ENCODE assay signal across 1 fruit fly cellular context in the genomic region with DNA sequence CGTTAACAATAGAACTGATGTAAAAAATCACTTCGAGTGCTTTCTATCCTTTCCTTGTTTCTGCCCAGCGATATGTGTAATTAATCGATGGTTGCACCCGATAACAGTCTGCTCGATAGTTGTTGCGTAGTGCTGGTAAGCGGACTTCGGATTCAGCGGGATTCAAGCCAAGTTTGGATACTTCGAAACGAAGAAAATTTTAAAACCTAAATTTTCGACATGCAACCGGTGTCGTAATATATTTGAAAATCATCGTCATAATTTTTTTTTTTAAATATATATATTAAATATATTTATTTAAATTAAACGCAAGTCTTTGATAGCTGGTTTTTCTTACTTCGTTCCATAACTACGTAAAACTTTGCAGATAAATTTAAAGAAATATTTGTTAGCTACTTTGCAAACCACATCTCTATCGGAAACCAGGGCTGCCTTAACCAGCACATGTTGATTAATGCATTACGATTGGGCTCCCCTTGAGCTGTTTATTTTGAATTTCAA.
A peak's percentile ranks its signal among the peaks of the same experiment; 100 is the strongest.
TF ChIP-seq lines count a peak whose summit lies in the region.

Gene UbcE2M (minus strand): TSS at position 209 of the 501 bp plus-strand sequence.
Gene Dhps (plus strand): TSS at position 429 of the 501 bp plus-strand sequence.

TF ChIP-seq in whole organism, embryonic, 481 proteins besides CTCF, POLR2A, EP300 and RAD21 (continued from another document and continues in another):
- peak; percentile 75 for TF ChIP-seq Dll (GFP tag; IDR thresholded peaks at IDR 0.05; lab: Robert Waterston, UW; ENCODE audit: partially characterized antibody)
- peak; percentile 62; the same call in 1 of the 2 replicates for TF ChIP-seq klu (GFP tag; IDR thresholded peaks at IDR 0.05; lab: Robert Waterston, UW)
- TF ChIP-seq sna (GFP tag; IDR thresholded peaks at IDR 0.05; lab: Robert Waterston, UW; ENCODE audit: partially characterized antibody), result peak; percentile 60
- peak; percentile 59 for TF ChIP-seq CG13123 (GFP tag; optimal IDR thresholded peaks at IDR 0.05; lab: Kevin White, UChicago)
- peak; percentile 37; the same call in 1 of the 2 replicates for TF ChIP-seq vvl (GFP tag; IDR thresholded peaks at IDR 0.05; lab: Robert Waterston, UW)
- no peak for TF ChIP-seq bigmax (GFP tag; optimal IDR thresholded peaks at IDR 0.05; lab: Kevin White, UChicago)
- TF ChIP-seq fd102C (GFP tag; optimal IDR thresholded peaks at IDR 0.05; lab: Kevin White, UChicago), result no peak
- TF ChIP-seq CG14441 (GFP tag; IDR thresholded peaks at IDR 0.05; lab: Robert Waterston, UW), result peak; percentile 63; the same call in 1 of the 2 replicates
- TF ChIP-seq CG30403 (GFP tag; optimal IDR thresholded peaks at IDR 0.05; lab: Kevin White, UChicago), result peak; percentile 81
- peak; percentile 81 for TF ChIP-seq stwl (tag; optimal IDR thresholded peaks at IDR 0.05; lab: Kevin White, UChicago)
- peak; percentile 78 for TF ChIP-seq CG4328 (GFP tag; optimal IDR thresholded peaks at IDR 0.05; lab: Kevin White, UChicago)
- peak; percentile 56 for TF ChIP-seq pnt (GFP tag; optimal IDR thresholded peaks at IDR 0.05; lab: Kevin White, UChicago)
- no peak for TF ChIP-seq CG17568 (GFP tag; optimal IDR thresholded peaks at IDR 0.05; lab: Kevin White, UChicago)
- TF ChIP-seq Stat92E (GFP tag; optimal IDR thresholded peaks at IDR 0.05; lab: Kevin White, UChicago), result no peak
- TF ChIP-seq Six4 (GFP tag; optimal IDR thresholded peaks at IDR 0.05; lab: Kevin White, UChicago), result peak; percentile 31
- peak; percentile 6; the same call in 1 of the 2 replicates for TF ChIP-seq chm (GFP tag; IDR thresholded peaks at IDR 0.05; lab: Robert Waterston, UW)
- peak; percentile 65 for TF ChIP-seq CG18262 (tag; optimal IDR thresholded peaks at IDR 0.05; lab: Kevin White, UChicago)
- peak; percentile 65 for TF ChIP-seq sisA (GFP tag; IDR thresholded peaks at IDR 0.05; lab: Robert Waterston, UW)
- TF ChIP-seq YL-1 (GFP tag; optimal IDR thresholded peaks at IDR 0.05; lab: Kevin White, UChicago), result peak; percentile 77
- TF ChIP-seq row (GFP tag; IDR thresholded peaks at IDR 0.05; lab: Robert Waterston, UW), result peak; percentile 93
- no peak for TF ChIP-seq grn (GFP tag; optimal IDR thresholded peaks at IDR 0.05; lab: Kevin White, UChicago)
- TF ChIP-seq ind (GFP tag; optimal IDR thresholded peaks at IDR 0.05; lab: Kevin White, UChicago), result peak; percentile 85
- TF ChIP-seq CG3065 (GFP tag; optimal IDR thresholded peaks at IDR 0.05; lab: Kevin White, UChicago), result peak; percentile 10
- TF ChIP-seq croc (GFP tag; conservative IDR thresholded peaks at IDR 0.05; lab: Robert Waterston, UW), result peak; percentile 57
- peak; percentile 62 for TF ChIP-seq NFAT (GFP tag; IDR thresholded peaks at IDR 0.05; lab: Robert Waterston, UW)
- TF ChIP-seq danr (GFP tag; IDR thresholded peaks at IDR 0.05; lab: Robert Waterston, UW), result no peak
- peak; percentile 80 for TF ChIP-seq Dek (tag; optimal IDR thresholded peaks at IDR 0.05; lab: Kevin White, UChicago)
- peak; percentile 61 for TF ChIP-seq lmd (GFP tag; IDR thresholded peaks at IDR 0.05; lab: Robert Waterston, UW)
- peak in 1 of 2 experiments; percentile 29 for TF ChIP-seq chif (GFP tag; optimal IDR thresholded peaks at IDR 0.05; lab: Kevin White, UChicago)
- TF ChIP-seq mam (GFP tag; optimal IDR thresholded peaks at IDR 0.05; lab: Kevin White, UChicago), result peak; percentile 73
- TF ChIP-seq CG11247 (GFP tag; IDR thresholded peaks at IDR 0.05; lab: Robert Waterston, UW), result peak; percentile 50; the same call in 1 of the 2 replicates
- TF ChIP-seq CG4820 (GFP tag; optimal IDR thresholded peaks at IDR 0.05; lab: Kevin White, UChicago), result peak; percentile 67
- TF ChIP-seq Usf (GFP tag; optimal IDR thresholded peaks at IDR 0.05; lab: Kevin White, UChicago), result peak; percentile 73
- no peak for TF ChIP-seq Gsc (GFP tag; IDR thresholded peaks at IDR 0.05; lab: Robert Waterston, UW)
- peak; percentile 53 for TF ChIP-seq nerfin-2 (GFP tag; IDR thresholded peaks at IDR 0.05; lab: Robert Waterston, UW; ENCODE audit: partially characterized antibody)
- peak; percentile 79 for TF ChIP-seq scrt (GFP tag; optimal IDR thresholded peaks at IDR 0.05; lab: Kevin White, UChicago)
- no peak for TF ChIP-seq pita (GFP tag; optimal IDR thresholded peaks at IDR 0.05; lab: Kevin White, UChicago)
- no peak for TF ChIP-seq ems (GFP tag; optimal IDR thresholded peaks at IDR 0.05; lab: Kevin White, UChicago)
- TF ChIP-seq CHES-1-like (GFP tag; optimal IDR thresholded peaks at IDR 0.05; lab: Kevin White, UChicago), result peak; percentile 56
- TF ChIP-seq CG11456 (GFP tag; IDR thresholded peaks at IDR 0.05; lab: Robert Waterston, UW), result peak; percentile 80
- TF ChIP-seq CG2120 (GFP tag; optimal IDR thresholded peaks at IDR 0.05; lab: Kevin White, UChicago), result peak; percentile 82
- peak; percentile 79 for TF ChIP-seq zen (tag; optimal IDR thresholded peaks at IDR 0.05; lab: Kevin White, UChicago)
- no peak for TF ChIP-seq lab (GFP tag; optimal IDR thresholded peaks at IDR 0.05; lab: Kevin White, UChicago)
- TF ChIP-seq CG11695 (GFP tag; IDR thresholded peaks at IDR 0.05; lab: Robert Waterston, UW), result no peak
- TF ChIP-seq CG10274 (GFP tag; optimal IDR thresholded peaks at IDR 0.05; lab: Kevin White, UChicago), result peak; percentile 8
- TF ChIP-seq CG4730 (GFP tag; IDR thresholded peaks at IDR 0.05; lab: Robert Waterston, UW), result peak; percentile 27; the same call in 1 of the 2 replicates
- TF ChIP-seq ranshi (GFP tag; IDR thresholded peaks at IDR 0.05; lab: Robert Waterston, UW), result peak; percentile 56; the same call in 1 of the 2 replicates
- TF ChIP-seq sd (tag; optimal IDR thresholded peaks at IDR 0.05; lab: Kevin White, UChicago), result no peak
- peak; percentile 86 for TF ChIP-seq CG3281 (GFP tag; optimal IDR thresholded peaks at IDR 0.05; lab: Kevin White, UChicago)
- TF ChIP-seq C15 (GFP tag; IDR thresholded peaks at IDR 0.05; lab: Robert Waterston, UW), result no peak
- TF ChIP-seq CG2712 (tag; optimal IDR thresholded peaks at IDR 0.05; lab: Kevin White, UChicago), result peak; percentile 75
- TF ChIP-seq Opbp (GFP tag; IDR thresholded peaks at IDR 0.05; lab: Robert Waterston, UW; ENCODE audit: partially characterized antibody), result peak; percentile 76; the same call in 2 of the 3 replicates
- TF ChIP-seq D19B (GFP tag; optimal IDR thresholded peaks at IDR 0.05; lab: Kevin White, UChicago), result peak; percentile 59
- peak; percentile 78 for TF ChIP-seq CG30020 (tag; optimal IDR thresholded peaks at IDR 0.05; lab: Kevin White, UChicago)
- no peak for TF ChIP-seq tio (GFP tag; optimal IDR thresholded peaks at IDR 0.05; lab: Kevin White, UChicago)
- peak; percentile 27 for TF ChIP-seq nom (GFP tag; optimal IDR thresholded peaks at IDR 0.05; lab: Kevin White, UChicago)
- peak; percentile 33 for TF ChIP-seq CG2129 (GFP tag; IDR thresholded peaks at IDR 0.05; lab: Robert Waterston, UW; ENCODE audit: partially characterized antibody)
- peak; percentile 36 for TF ChIP-seq Ets97D (GFP tag; optimal IDR thresholded peaks at IDR 0.05; lab: Kevin White, UChicago)
- TF ChIP-seq Dbx (GFP tag; IDR thresholded peaks at IDR 0.05; lab: Robert Waterston, UW), result peak; percentile 85
- peak; percentile 75; the same call in 1 of the 3 replicates for TF ChIP-seq CG6175 (GFP tag; IDR thresholded peaks at IDR 0.05; lab: Robert Waterston, UW)
- TF ChIP-seq tup (GFP tag; optimal IDR thresholded peaks at IDR 0.05; lab: Kevin White, UChicago), result peak; percentile 2
- peak; percentile 53; the same call in 1 of the 2 replicates for TF ChIP-seq E2f2 (GFP tag; IDR thresholded peaks at IDR 0.05; lab: Robert Waterston, UW)
- TF ChIP-seq CoRest (tag; optimal IDR thresholded peaks at IDR 0.05; lab: Kevin White, UChicago), result peak; percentile 92
- TF ChIP-seq amos (GFP tag; IDR thresholded peaks at IDR 0.05; lab: Robert Waterston, UW; ENCODE audit: partially characterized antibody), result peak; percentile 84
- peak; percentile 42 for TF ChIP-seq trh (GFP tag; optimal IDR thresholded peaks at IDR 0.05; lab: Kevin White, UChicago)
- TF ChIP-seq CG7271 (tag; optimal IDR thresholded peaks at IDR 0.05; lab: Kevin White, UChicago), result peak; percentile 39
- peak; percentile 36 for TF ChIP-seq eyg (GFP tag; optimal IDR thresholded peaks at IDR 0.05; lab: Kevin White, UChicago)
- TF ChIP-seq CG2116 (GFP tag; optimal IDR thresholded peaks at IDR 0.05; lab: Kevin White, UChicago), result peak; percentile 83
- no peak for TF ChIP-seq Asciz (GFP tag; optimal IDR thresholded peaks at IDR 0.05; lab: Kevin White, UChicago)
- no peak for TF ChIP-seq Hmr (GFP tag; optimal IDR thresholded peaks at IDR 0.05; lab: Kevin White, UChicago)
- peak; percentile 27; the same call in 1 of the 2 replicates for TF ChIP-seq wor (GFP tag; IDR thresholded peaks at IDR 0.05; lab: Robert Waterston, UW)
- peak; percentile 66; the same call in 2 of the 3 replicates for TF ChIP-seq zfh1 (GFP tag; IDR thresholded peaks at IDR 0.05; lab: Robert Waterston, UW)
- TF ChIP-seq CG1529 (GFP tag; optimal IDR thresholded peaks at IDR 0.05; lab: Kevin White, UChicago), result peak; percentile 3
- TF ChIP-seq CG12744 (GFP tag; optimal IDR thresholded peaks at IDR 0.05; lab: Kevin White, UChicago), result peak; percentile 11
- peak; percentile 72 for TF ChIP-seq CG13296 (GFP tag; optimal IDR thresholded peaks at IDR 0.05; lab: Kevin White, UChicago)
- no peak for TF ChIP-seq crol (GFP tag; IDR thresholded peaks at IDR 0.05; lab: Robert Waterston, UW)
- 0 out of 2 replicates have a peak, but pooled peaks have one; percentile 32 for TF ChIP-seq CG7372 (GFP tag; IDR thresholded peaks at IDR 0.05; lab: Robert Waterston, UW)
- no peak for TF ChIP-seq sima (GFP tag; optimal IDR thresholded peaks at IDR 0.05; lab: Kevin White, UChicago)
- TF ChIP-seq emc (GFP tag; optimal IDR thresholded peaks at IDR 0.05; lab: Kevin White, UChicago), result no peak
- peak; percentile 10 for TF ChIP-seq tx (GFP tag; optimal IDR thresholded peaks at IDR 0.05; lab: Kevin White, UChicago)
- TF ChIP-seq CG9797 (GFP tag; optimal IDR thresholded peaks at IDR 0.05; lab: Kevin White, UChicago), result peak; percentile 23
- peak; percentile 91 for TF ChIP-seq CG7928 (GFP tag; optimal IDR thresholded peaks at IDR 0.05; lab: Kevin White, UChicago)
- no peak for TF ChIP-seq mirr (GFP tag; optimal IDR thresholded peaks at IDR 0.05; lab: Kevin White, UChicago)
- no peak for TF ChIP-seq ATbp (GFP tag; optimal IDR thresholded peaks at IDR 0.05; lab: Kevin White, UChicago)
- peak; percentile 76 for TF ChIP-seq dmrt11E (tag; optimal IDR thresholded peaks at IDR 0.05; lab: Kevin White, UChicago)
- TF ChIP-seq CG18619 (GFP tag; optimal IDR thresholded peaks at IDR 0.05; lab: Kevin White, UChicago), result peak; percentile 79
- peak; percentile 3 for TF ChIP-seq CG6654 (GFP tag; optimal IDR thresholded peaks at IDR 0.05; lab: Kevin White, UChicago)
- no peak for TF ChIP-seq bowl (GFP tag; IDR thresholded peaks at IDR 0.05; lab: Robert Waterston, UW)
- no peak for TF ChIP-seq odd (GFP tag; optimal IDR thresholded peaks at IDR 0.05; lab: Kevin White, UChicago)
- TF ChIP-seq ttk (GFP tag; IDR thresholded peaks at IDR 0.05; lab: Robert Waterston, UW), result peak; percentile 12; the same call in 1 of the 2 replicates
- peak; percentile 52 for TF ChIP-seq dm (GFP tag; optimal IDR thresholded peaks at IDR 0.05; lab: Kevin White, UChicago)
- peak; percentile 95 for TF ChIP-seq CG10267 (tag; optimal IDR thresholded peaks at IDR 0.05; lab: Kevin White, UChicago)
- TF ChIP-seq Pdp1 (GFP tag; optimal IDR thresholded peaks at IDR 0.05; lab: Kevin White, UChicago), result peak; percentile 37 to 65
- TF ChIP-seq CG32772 (GFP tag; IDR thresholded peaks at IDR 0.05; lab: Robert Waterston, UW), result peak; percentile 63
- TF ChIP-seq CG3847 (GFP tag; IDR thresholded peaks at IDR 0.05; lab: Robert Waterston, UW), result peak; percentile 87
- peak; percentile 41 for TF ChIP-seq Sin3A (optimal IDR thresholded peaks at IDR 0.05; lab: Kevin White, UChicago)
- TF ChIP-seq ken (GFP tag; IDR thresholded peaks at IDR 0.05; lab: Robert Waterston, UW), result peak; percentile 44; the same call in 1 of the 3 replicates
- TF ChIP-seq CG6791 (GFP tag; IDR thresholded peaks at IDR 0.05; lab: Robert Waterston, UW; ENCODE audit: partially characterized antibody), result peak; percentile 82
- TF ChIP-seq tll (GFP tag; optimal IDR thresholded peaks at IDR 0.05; lab: Kevin White, UChicago), result no peak
- peak; percentile 37 for TF ChIP-seq cato (GFP tag; optimal IDR thresholded peaks at IDR 0.05; lab: Kevin White, UChicago; ENCODE audit: borderline replicate concordance)
- 0 out of 2 replicates have a peak, but pooled peaks have one; percentile 26 for TF ChIP-seq seq (GFP tag; IDR thresholded peaks at IDR 0.05; lab: Robert Waterston, UW)
- TF ChIP-seq CG7556 (GFP tag; optimal IDR thresholded peaks at IDR 0.05; lab: Kevin White, UChicago), result peak; percentile 70
- TF ChIP-seq CG8359 (GFP tag; optimal IDR thresholded peaks at IDR 0.05; lab: Kevin White, UChicago; ENCODE audit: borderline replicate concordance), result peak; percentile 31
- TF ChIP-seq CG10565 (GFP tag; optimal IDR thresholded peaks at IDR 0.05; lab: Kevin White, UChicago), result no peak
- TF ChIP-seq Fer2 (tag; optimal IDR thresholded peaks at IDR 0.05; lab: Kevin White, UChicago), result peak; percentile 76
- TF ChIP-seq HLH4C (GFP tag; IDR thresholded peaks at IDR 0.05; lab: Robert Waterston, UW; ENCODE audit: partially characterized antibody), result peak; percentile 76
- TF ChIP-seq CG5953 (GFP tag; IDR thresholded peaks at IDR 0.05; lab: Robert Waterston, UW), result no peak
- TF ChIP-seq CG31224 (GFP tag; IDR thresholded peaks at IDR 0.05; lab: Robert Waterston, UW), result peak; percentile 56; the same call in 1 of the 2 replicates
- 0 out of 2 replicates have a peak, but pooled peaks have one; percentile 32 for TF ChIP-seq sens-2 (GFP tag; IDR thresholded peaks at IDR 0.05; lab: Robert Waterston, UW)
- no peak for TF ChIP-seq salm (tag; optimal IDR thresholded peaks at IDR 0.05; lab: Kevin White, UChicago)
- peak; percentile 63 for TF ChIP-seq CG1602 (GFP tag; optimal IDR thresholded peaks at IDR 0.05; lab: Kevin White, UChicago)
- TF ChIP-seq CG15514 (GFP tag; optimal IDR thresholded peaks at IDR 0.05; lab: Kevin White, UChicago), result peak; percentile 75
- no peak for TF ChIP-seq jing (GFP tag; optimal IDR thresholded peaks at IDR 0.05; lab: Kevin White, UChicago)
- peak; percentile 75 for TF ChIP-seq Bgb (GFP tag; IDR thresholded peaks at IDR 0.05; lab: Robert Waterston, UW; ENCODE audit: partially characterized antibody)
- no peak for TF ChIP-seq aop (GFP tag; IDR thresholded peaks at IDR 0.05; lab: Robert Waterston, UW)
- TF ChIP-seq Side (GFP tag; optimal IDR thresholded peaks at IDR 0.05; lab: Kevin White, UChicago), result no peak
- TF ChIP-seq hth (optimal IDR thresholded peaks at IDR 0.05; lab: Kevin White, UChicago), result no peak
- peak; percentile 49 for TF ChIP-seq Hsf (GFP tag; optimal IDR thresholded peaks at IDR 0.05; lab: Kevin White, UChicago)
- 0 out of 2 replicates have a peak, but pooled peaks have one; percentile 11 for TF ChIP-seq GATAe (GFP tag; conservative IDR thresholded peaks at IDR 0.05; lab: Robert Waterston, UW)
- peak; percentile 87 for TF ChIP-seq CG12391 (tag; optimal IDR thresholded peaks at IDR 0.05; lab: Kevin White, UChicago)
